Worm (Caenorhabditis elegans) whole organism, L3 larva: ENCODE data around the gene C08A9.10.

Experiments
- R02D3.7 ChIP-seq: fragments of 150-350 bp; optimal IDR thresholded peaks from 2 replicates; lab custom pipeline; 2014; ENCODE audit warnings: missing biosample characterization, missing genetic modification characterization
- ZK546.5 ChIP-seq: sonication (generic microtip); optimal IDR thresholded peaks from 2 replicates; lab custom pipeline; 2017; ENCODE audit warnings: missing biosample characterization, missing genetic modification characterization
- aly-2 ChIP-seq: fragments of 150-350 bp; optimal IDR thresholded peaks from 2 replicates; lab custom pipeline; 2014; ENCODE audit warnings: missing biosample characterization, missing genetic modification characterization
- ama-1 ChIP-seq: fragments of 150-350 bp; optimal IDR thresholded peaks from 2 replicates; lab custom pipeline; 2018
- ceh-82 ChIP-seq: fragments of 150-350 bp; optimal IDR thresholded peaks from 2 replicates; lab custom pipeline; 2014; ENCODE audit warnings: missing biosample characterization, missing genetic modification characterization
- ceh-9 ChIP-seq: sonication (generic microtip); optimal IDR thresholded peaks from 2 replicates; lab custom pipeline; 2018; ENCODE audit warnings: missing biosample characterization, missing genetic modification characterization
- egl-27 ChIP-seq: sonication (generic microtip); optimal IDR thresholded peaks from 4 replicates; lab custom pipeline; 2017; ENCODE audit warnings: missing biosample characterization, missing genetic modification reagents, missing genetic modification characterization
- elt-1 ChIP-seq: fragments of 150-350 bp; optimal IDR thresholded peaks from 2 replicates; lab custom pipeline; 2014; ENCODE audit warnings: missing biosample characterization, missing genetic modification characterization
- elt-2 ChIP-seq: sonication (generic microtip); optimal IDR thresholded peaks from 2 replicates; lab custom pipeline; 2016; ENCODE audit warnings: missing genetic modification reagents, mild to moderate bottlenecking, missing genetic modification characterization, missing compliant biosample characterization
- elt-3 ChIP-seq, 3 experiments: fragments of 150-350 bp in 1 of 3; sonication (generic microtip) in 2 of 3; optimal IDR thresholded peaks; 2 replicates in 2 of 3; 4 replicates in 1 of 3; lab custom pipeline; 2014 to 2017; ENCODE audit warnings: missing biosample characterization in 3 of 3, missing genetic modification characterization in 3 of 3
- eor-1 ChIP-seq, 2 experiments: fragments of 150-350 bp; optimal IDR thresholded peaks; 2 replicates each; lab custom pipeline; 2014 to 2018; ENCODE audit warnings: missing biosample characterization in 2 of 2, missing genetic modification characterization in 2 of 2
- fkh-10 ChIP-seq: sonication (generic microtip); optimal IDR thresholded peaks from 2 replicates; lab custom pipeline; 2017; ENCODE audit warnings: missing biosample characterization, missing genetic modification reagents, missing genetic modification characterization
- hmg-11 ChIP-seq: sonication (generic microtip); optimal IDR thresholded peaks from 2 replicates; lab custom pipeline; 2016; ENCODE audit warnings: missing genetic modification characterization, missing compliant biosample characterization
- jun-1 ChIP-seq: fragments of 150-350 bp; optimal IDR thresholded peaks from 2 replicates; lab custom pipeline; 2014; ENCODE audit warnings: missing biosample characterization, missing genetic modification reagents, missing genetic modification characterization
- lin-15B ChIP-seq: fragments of 150-350 bp; optimal IDR thresholded peaks from 2 replicates; lab custom pipeline; 2014; ENCODE audit warnings: missing biosample characterization, missing genetic modification characterization
- lin-39 ChIP-seq: fragments of 150-350 bp; optimal IDR thresholded peaks from 2 replicates; lab custom pipeline; 2018; ENCODE audit warnings: missing biosample characterization, missing genetic modification reagents, missing genetic modification characterization
- lsy-12 ChIP-seq: sonication (generic microtip); optimal IDR thresholded peaks from 2 replicates; lab custom pipeline; 2016; ENCODE audit warnings: mild to moderate bottlenecking, missing genetic modification characterization, missing compliant biosample characterization
- mdl-1 ChIP-seq: fragments of 150-350 bp; optimal IDR thresholded peaks from 2 replicates; lab custom pipeline; 2014; ENCODE audit warnings: missing biosample characterization, missing genetic modification characterization
- nfya-1 ChIP-seq: sonication (generic microtip); optimal IDR thresholded peaks from 2 replicates; lab custom pipeline; 2017; ENCODE audit warnings: missing genetic modification characterization, mild to moderate bottlenecking, missing compliant biosample characterization, antibody characterized with exemption, moderate library complexity; ENCODE audit not compliant: insufficient read depth
- nhr-11 ChIP-seq: fragments of 150-350 bp; optimal IDR thresholded peaks from 2 replicates; lab custom pipeline; 2014; ENCODE audit warnings: missing biosample characterization, missing genetic modification characterization
- nhr-23 ChIP-seq: fragments of 150-350 bp; optimal IDR thresholded peaks from 2 replicates; lab custom pipeline; 2014; ENCODE audit warnings: missing biosample characterization, missing genetic modification reagents, missing genetic modification characterization
- nhr-25 ChIP-seq: sonication (generic microtip); optimal IDR thresholded peaks from 2 replicates; lab custom pipeline; 2017; ENCODE audit warnings: missing biosample characterization, missing genetic modification characterization
- nhr-43 ChIP-seq: sonication (generic microtip); optimal IDR thresholded peaks from 2 replicates; lab custom pipeline; 2016; ENCODE audit warnings: mild to moderate bottlenecking, missing genetic modification characterization, missing compliant biosample characterization; ENCODE audit not compliant: poor library complexity, severe bottlenecking
- nhr-76 ChIP-seq: fragments of 150-350 bp; sonication (generic microtip); optimal IDR thresholded peaks from 5 replicates; lab custom pipeline; 2014; ENCODE audit warnings: missing biosample characterization, missing genetic modification characterization
- nhr-77 ChIP-seq: fragments of 150-350 bp; optimal IDR thresholded peaks from 2 replicates; lab custom pipeline; 2014; ENCODE audit warnings: missing biosample characterization, missing genetic modification characterization
- pha-4 ChIP-seq: fragments of 150-350 bp; optimal IDR thresholded peaks from 2 replicates; lab custom pipeline; 2014; ENCODE audit warnings: missing biosample characterization, missing genetic modification reagents, missing genetic modification characterization
- pqm-1 ChIP-seq: fragments of 150-350 bp; optimal IDR thresholded peaks from 2 replicates; lab custom pipeline; 2017; ENCODE audit warnings: missing biosample characterization, missing genetic modification characterization, inconsistent platforms
- unc-62 ChIP-seq: fragments of 150-350 bp; sonication (generic microtip); optimal IDR thresholded peaks from 4 replicates; lab custom pipeline; 2014; ENCODE audit warnings: missing biosample characterization, missing genetic modification reagents, missing genetic modification characterization
- ztf-11 ChIP-seq: fragments of 150-350 bp; optimal IDR thresholded peaks from 2 replicates; lab custom pipeline; 2014; ENCODE audit warnings: missing biosample characterization, missing genetic modification characterization
- ztf-4 ChIP-seq: fragments of 150-350 bp; optimal IDR thresholded peaks from 2 replicates; lab custom pipeline; 2014; ENCODE audit warnings: missing biosample characterization, missing genetic modification characterization

The C08A9.10 gene

ce11 chrX:17058340-17058739 is 22.6 kb upstream of the C08A9.10 start:
- TF ChIP-seq pha-4 (tag; lab: Kevin White, UChicago) (peak; percentile 39), nhr-43 (tag; lab: Kevin White, UChicago) (no peak), elt-2 (tag; lab: Kevin White, UChicago) (peak; percentile 11), lsy-12 (tag; lab: Kevin White, UChicago) (no peak)

- TF ChIP-seq ceh-82 (tag; lab: Kevin White, UChicago) (no peak), nhr-76 (no peak), nhr-11 (tag; lab: Kevin White, UChicago) (no peak), lin-15B (tag; lab: Kevin White, UChicago) (no peak), pha-4 (tag; lab: Kevin White, UChicago) (no peak), ZK546.5 (no peak), aly-2 (no peak), elt-3 (tag; optimal IDR thresholded peaks at IDR 0.05; lab: Kevin White, UChicago) (no peak), hmg-11 (tag; lab: Kevin White, UChicago) (no peak), ztf-4 (tag; lab: Kevin White, UChicago) (no peak), R02D3.7 (tag; lab: Kevin White, UChicago) (no peak), unc-62 (GFP tag; lab: Kevin White, UChicago) (no peak), ceh-9 (tag; lab: Kevin White, UChicago) (no peak), egl-27 (tag; lab: Kevin White, UChicago) (no peak), nfya-1 (tag; lab: Kevin White, UChicago) (no peak), lsy-12 (tag; lab: Kevin White, UChicago) (no peak)
Observed at ce11 chrX:17059760-17060159, 21.2 kb upstream of the C08A9.10 start.

- TF ChIP-seq pha-4 (tag; lab: Kevin White, UChicago) (peak; percentile 40), nfya-1 (tag; lab: Kevin White, UChicago) (no peak), nhr-43 (tag; lab: Kevin White, UChicago) (peak; percentile 41)
Observed at ce11 chrX:17062165-17062564, 18.8 kb upstream of the C08A9.10 start.

- TF ChIP-seq nhr-43 (tag; lab: Kevin White, UChicago) = peak; percentile 60
- peak; percentile 89 for TF ChIP-seq mdl-1 (tag; lab: Kevin White, UChicago)
- peak; percentile 48 for TF ChIP-seq nhr-23 (tag; lab: Kevin White, UChicago)
- no peak for TF ChIP-seq ztf-11 (tag; lab: Kevin White, UChicago)
- TF ChIP-seq nhr-77 = no peak
- TF ChIP-seq lin-39 (tag; lab: Kevin White, UChicago) = no peak
- TF ChIP-seq pqm-1 (tag; lab: Kevin White, UChicago) = peak; percentile 93
- TF ChIP-seq elt-2 (tag; lab: Kevin White, UChicago) = peak; percentile 82
- TF ChIP-seq ama-1 = peak; percentile 27
- peak; percentile 89 for TF ChIP-seq pha-4 (tag; lab: Kevin White, UChicago)
- peak; percentile 22 for TF ChIP-seq nhr-25 (tag; lab: Kevin White, UChicago)
- peak; percentile 32 for TF ChIP-seq nfya-1 (tag; lab: Kevin White, UChicago)
- TF ChIP-seq lsy-12 (tag; lab: Kevin White, UChicago) = peak; percentile 39
- peak; percentile 86 for TF ChIP-seq jun-1 (tag; lab: Kevin White, UChicago)
Observed at ce11 chrX:17063749-17064252, 17.2 kb upstream of the C08A9.10 start.

- TF ChIP-seq eor-1 (tag; optimal IDR thresholded peaks at IDR 0.05; lab: Kevin White, UChicago) (no peak), lin-15B (tag; lab: Kevin White, UChicago) (no peak), ztf-11 (tag; lab: Kevin White, UChicago) (no peak), ceh-82 (tag; lab: Kevin White, UChicago) (no peak), fkh-10 (GFP tag; lab: Kevin White, UChicago) (no peak), pha-4 (tag; lab: Kevin White, UChicago) (peak; percentile 81), ZK546.5 (no peak), elt-2 (tag; lab: Kevin White, UChicago) (peak; percentile 82), elt-1 (tag; lab: Kevin White, UChicago) (no peak), nhr-11 (tag; lab: Kevin White, UChicago) (no peak), ama-1 (peak; percentile 15), pqm-1 (tag; lab: Kevin White, UChicago) (peak; percentile 66)
Observed at ce11 chrX:17064820-17065219, 16.2 kb upstream of the C08A9.10 start.
